Fruit fly (Drosophila melanogaster) whole organism, embryonic: ENCODE measurements around the gene CG33796.

Experiments
- Ada2b ChIP-seq: fragments of 200-800 bp; sonication (Bioruptor generic); IDR thresholded peaks from 2 replicates; pipeline ENCODE4 v1.3.6; 2022; ENCODE audit warnings: missing biosample characterization, missing genetic modification characterization
- CG10654 ChIP-seq: fragments of 200-800 bp; sonication (Bioruptor generic); optimal IDR thresholded peaks from 2 replicates; lab custom pipeline; 2016; ENCODE audit warnings: missing biosample characterization, missing genetic modification characterization
- CG11398 ChIP-seq: fragments of 200-800 bp; sonication (Bioruptor generic); optimal IDR thresholded peaks from 2 replicates; lab custom pipeline; 2016; ENCODE audit warnings: missing biosample characterization, missing genetic modification characterization
- CG11695 ChIP-seq: fragments of 200-800 bp; sonication (Bioruptor generic); IDR thresholded peaks from 3 replicates; pipeline ENCODE4 v1.3.6; 2022; ENCODE audit warnings: missing biosample characterization, missing genetic modification characterization
- CG11696 ChIP-seq: fragments of 200-800 bp; sonication (Bioruptor generic); IDR thresholded peaks from 2 replicates; pipeline ENCODE4 v1.3.6; 2022; ENCODE audit warnings: missing biosample characterization, missing genetic modification characterization
- CG12942 ChIP-seq: fragments of 200-800 bp; sonication (Bioruptor generic); optimal IDR thresholded peaks from 3 replicates; lab custom pipeline; 2016; ENCODE audit warnings: missing biosample characterization, missing genetic modification characterization
- CG14667 ChIP-seq: fragments of 200-800 bp; sonication (Bioruptor generic); IDR thresholded peaks from 2 replicates; pipeline ENCODE4 v1.3.6; 2022; ENCODE audit warnings: missing biosample characterization, missing genetic modification characterization
- CG14965 ChIP-seq: fragments of 200-800 bp; sonication (Bioruptor generic); optimal IDR thresholded peaks from 2 replicates; lab custom pipeline; 2016; ENCODE audit warnings: missing biosample characterization, missing genetic modification characterization, borderline replicate concordance
- CG15479 ChIP-seq: fragments of 200-800 bp; sonication (Bioruptor generic); optimal IDR thresholded peaks from 3 replicates; lab custom pipeline; 2019; ENCODE audit warnings: missing biosample characterization, mild to moderate bottlenecking, missing genetic modification characterization, moderate library complexity
- CG17912 ChIP-seq: fragments of 200-800 bp; sonication (Bioruptor generic); optimal IDR thresholded peaks from 2 replicates; lab custom pipeline; 2018; ENCODE audit warnings: missing biosample characterization, mild to moderate bottlenecking, missing genetic modification characterization
- CG1792 ChIP-seq: fragments of 200-800 bp; sonication (Bioruptor generic); optimal IDR thresholded peaks from 2 replicates; lab custom pipeline; 2016; ENCODE audit warnings: missing biosample characterization, missing genetic modification characterization
- CG18619 ChIP-seq: fragments of 200-800 bp; sonication (Bioruptor generic); optimal IDR thresholded peaks from 3 replicates; lab custom pipeline; 2017; ENCODE audit warnings: missing biosample characterization, mild to moderate bottlenecking, missing genetic modification characterization
- CG31441 ChIP-seq: fragments of 200-800 bp; sonication (Bioruptor generic); IDR thresholded peaks from 2 replicates; pipeline ENCODE4 v1.3.6; 2022; ENCODE audit warnings: missing biosample characterization, missing genetic modification characterization
- CG42726 ChIP-seq: fragments of 200-800 bp; sonication (Bioruptor generic); IDR thresholded peaks from 2 replicates; pipeline ENCODE4 v1.3.6; 2022; ENCODE audit warnings: missing biosample characterization, missing genetic modification characterization; ENCODE audit not compliant: partially characterized antibody
- CG4617 ChIP-seq: fragments of 200-800 bp; sonication (Bioruptor generic); optimal IDR thresholded peaks from 3 replicates; lab custom pipeline; 2016; ENCODE audit warnings: missing biosample characterization, missing genetic modification characterization, borderline replicate concordance
- CG4854 ChIP-seq: fragments of 200-800 bp; sonication (Bioruptor generic); optimal IDR thresholded peaks from 2 replicates; lab custom pipeline; 2016; ENCODE audit warnings: missing biosample characterization, missing genetic modification characterization, inconsistent platforms
- CG6765 ChIP-seq: fragments of 200-800 bp; sonication (Bioruptor generic); optimal IDR thresholded peaks from 3 replicates; lab custom pipeline; 2017; ENCODE audit warnings: missing biosample characterization, mild to moderate bottlenecking, missing genetic modification characterization
- CG9932 ChIP-seq: fragments of 200-800 bp; sonication (Bioruptor generic); IDR thresholded peaks from 2 replicates; pipeline ENCODE4 v1.3.6; 2022; ENCODE audit warnings: missing biosample characterization, missing genetic modification characterization
- D ChIP-seq, 2 experiments: fragments of 200-800 bp in 1 of 2; fragments of >200 bp in 1 of 2; sonication (Bioruptor generic) in 1 of 2; optimal IDR thresholded peaks; 2 replicates in 1 of 2; 3 replicates in 1 of 2; lab custom pipeline; 2017; ENCODE audit warnings: mild to moderate bottlenecking in 1 of 2, missing biosample characterization in 1 of 2, missing genetic modification characterization in 1 of 2, missing genetic modification reagents in 1 of 2
- E2f2 ChIP-seq: fragments of 200-800 bp; sonication (Bioruptor generic); IDR thresholded peaks from 2 replicates; pipeline ENCODE4 v1.3.6; 2022; ENCODE audit warnings: missing biosample characterization, missing genetic modification characterization
- Ets65A ChIP-seq: fragments of 200-800 bp; sonication (Bioruptor generic); peaks from one replicate; lab custom pipeline; 2016; ENCODE audit warnings: missing biosample characterization, missing genetic modification characterization
- Ets97D ChIP-seq: fragments of 200-800 bp; sonication (Bioruptor generic); optimal IDR thresholded peaks from 3 replicates; lab custom pipeline; 2016; ENCODE audit warnings: missing biosample characterization, missing genetic modification characterization
- Meics ChIP-seq: fragments of 200-800 bp; sonication (Bioruptor generic); optimal IDR thresholded peaks from 2 replicates; lab custom pipeline; 2017; ENCODE audit warnings: missing biosample characterization, mild to moderate bottlenecking, missing genetic modification characterization
- NC2α ChIP-seq: fragments of 200-800 bp; sonication (Bioruptor generic); optimal IDR thresholded peaks from 2 replicates; lab custom pipeline; 2016; ENCODE audit warnings: missing biosample characterization, missing genetic modification characterization
- Optix ChIP-seq: fragments of 200-800 bp; sonication (Bioruptor generic); IDR thresholded peaks from 3 replicates; pipeline ENCODE4 v1.3.6; 2022; ENCODE audit warnings: missing biosample characterization, missing genetic modification characterization
- PHDP ChIP-seq: fragments of 200-800 bp; sonication (Bioruptor generic); optimal IDR thresholded peaks from 3 replicates; lab custom pipeline; 2018; ENCODE audit warnings: missing biosample characterization, mild to moderate bottlenecking, missing genetic modification characterization, moderate library complexity
- Poxn ChIP-seq: fragments of 200-800 bp; sonication (Bioruptor generic); IDR thresholded peaks from 2 replicates; pipeline ENCODE4 v1.3.6; 2022; ENCODE audit warnings: missing biosample characterization, missing genetic modification characterization
- Side ChIP-seq: fragments of 200-800 bp; sonication (Bioruptor generic); optimal IDR thresholded peaks from 2 replicates; lab custom pipeline; 2016; ENCODE audit warnings: missing biosample characterization, missing genetic modification characterization
- Spps ChIP-seq: fragments of 200-800 bp; sonication (Bioruptor generic); optimal IDR thresholded peaks from 2 replicates; lab custom pipeline; 2018; ENCODE audit warnings: missing biosample characterization, mild to moderate bottlenecking, missing genetic modification characterization
- ac ChIP-seq: fragments of 200-800 bp; sonication (Bioruptor generic); optimal IDR thresholded peaks from 3 replicates; lab custom pipeline; 2017; ENCODE audit warnings: missing biosample characterization, mild to moderate bottlenecking, missing genetic modification characterization
- bsh ChIP-seq, 2 experiments: fragments of 200-800 bp; sonication (Bioruptor generic); optimal IDR thresholded peaks; 2 replicates each; lab custom pipeline; 2017 to 2018; ENCODE audit warnings: mild to moderate bottlenecking in 2 of 2, missing biosample characterization in 2 of 2, missing genetic modification characterization in 2 of 2, moderate library complexity in 1 of 2
- chn ChIP-seq: fragments of 200-800 bp; sonication (Bioruptor generic); optimal IDR thresholded peaks from 2 replicates; lab custom pipeline; 2016; ENCODE audit warnings: missing biosample characterization, missing genetic modification characterization
- dpn ChIP-seq, 2 experiments: fragments of 200-800 bp; sonication (Bioruptor generic); optimal IDR thresholded peaks; 3 replicates each; lab custom pipeline; 2016; ENCODE audit warnings: missing biosample characterization in 2 of 2, missing genetic modification characterization in 2 of 2
- en ChIP-seq: fragments of 200-800 bp; sonication (Bioruptor generic); optimal IDR thresholded peaks from 2 replicates; lab custom pipeline; 2016; ENCODE audit warnings: missing biosample characterization, missing genetic modification characterization
- jing ChIP-seq: fragments of 200-800 bp; sonication (Bioruptor generic); optimal IDR thresholded peaks from 2 replicates; lab custom pipeline; 2018; ENCODE audit warnings: missing biosample characterization, mild to moderate bottlenecking, missing genetic modification characterization
- kni ChIP-seq: fragments of 200-800 bp; sonication (Bioruptor generic); optimal IDR thresholded peaks from 3 replicates; lab custom pipeline; 2017; ENCODE audit warnings: mild to moderate bottlenecking, missing biosample characterization, missing genetic modification reagents, missing genetic modification characterization
- knrl ChIP-seq: fragments of 200-800 bp; sonication (Bioruptor generic); IDR thresholded peaks from 3 replicates; pipeline ENCODE4 v1.3.6; 2022; ENCODE audit warnings: missing biosample characterization, missing genetic modification characterization; ENCODE audit not compliant: partially characterized antibody
- lola ChIP-seq, 3 experiments: fragments of >200 bp in 2 of 3; fragments of 200-800 bp in 1 of 3; sonication (Bioruptor generic) in 1 of 3; optimal IDR thresholded peaks; 2 replicates each; lab custom pipeline; 2017 to 2019; ENCODE audit warnings: missing biosample characterization in 3 of 3, missing genetic modification characterization in 3 of 3, mild to moderate bottlenecking in 1 of 3, moderate library complexity in 1 of 3
- pfk ChIP-seq: fragments of 200-800 bp; sonication (Bioruptor generic); optimal IDR thresholded peaks from 2 replicates; lab custom pipeline; 2018; ENCODE audit warnings: missing biosample characterization, mild to moderate bottlenecking, missing genetic modification characterization, moderate library complexity
- ro ChIP-seq: fragments of 200-800 bp; sonication (Bioruptor generic); IDR thresholded peaks from 2 replicates; pipeline ENCODE4 v1.3.6; 2022; ENCODE audit warnings: missing biosample characterization, missing genetic modification characterization
- row ChIP-seq: fragments of 200-800 bp; sonication (Bioruptor generic); IDR thresholded peaks from 3 replicates; pipeline ENCODE4 v1.3.6; 2022; ENCODE audit warnings: missing biosample characterization, missing genetic modification characterization
- salm ChIP-seq: fragments of 200-800 bp; sonication (Bioruptor generic); optimal IDR thresholded peaks from 2 replicates; lab custom pipeline; 2018; ENCODE audit warnings: missing biosample characterization, mild to moderate bottlenecking, missing genetic modification characterization
- sug ChIP-seq: fragments of 200-800 bp; optimal IDR thresholded peaks from 2 replicates; lab custom pipeline; 2019; ENCODE audit warnings: missing biosample characterization, mild to moderate bottlenecking, missing genetic modification characterization, moderate library complexity
- tgo ChIP-seq: fragments of 200-800 bp; sonication (Bioruptor generic); IDR thresholded peaks from 3 replicates; pipeline ENCODE4 v1.3.6; 2022; ENCODE audit warnings: missing biosample characterization, missing genetic modification characterization
- tll ChIP-seq, 2 experiments: fragments of 200-800 bp in 1 of 2; fragments of >200 bp in 1 of 2; sonication (Bioruptor generic) in 1 of 2; optimal IDR thresholded peaks; 2 replicates each; lab custom pipeline; 2017 to 2019; ENCODE audit warnings: missing biosample characterization in 2 of 2, missing genetic modification characterization in 2 of 2, mild to moderate bottlenecking in 1 of 2, moderate library complexity in 1 of 2
- ttk ChIP-seq: fragments of 200-800 bp; sonication (Bioruptor generic); IDR thresholded peaks from 2 replicates; pipeline ENCODE4 v2.1.2; 2022; ENCODE audit warnings: missing biosample characterization, missing genetic modification characterization
- usp ChIP-seq: fragments of >200 bp; optimal IDR thresholded peaks from 2 replicates; lab custom pipeline; 2017; ENCODE audit warnings: missing biosample characterization, missing genetic modification characterization
- vfl ChIP-seq: fragments of 200-800 bp; sonication (Bioruptor generic); optimal IDR thresholded peaks from 2 replicates; lab custom pipeline; 2016; ENCODE audit warnings: missing biosample characterization, missing genetic modification characterization
- vnd ChIP-seq: fragments of 200-800 bp; sonication (Bioruptor generic); IDR thresholded peaks from 3 replicates; pipeline ENCODE4 v1.3.6; 2022; ENCODE audit warnings: missing biosample characterization, missing genetic modification characterization; ENCODE audit not compliant: partially characterized antibody

CG33796 gene

DNA sequence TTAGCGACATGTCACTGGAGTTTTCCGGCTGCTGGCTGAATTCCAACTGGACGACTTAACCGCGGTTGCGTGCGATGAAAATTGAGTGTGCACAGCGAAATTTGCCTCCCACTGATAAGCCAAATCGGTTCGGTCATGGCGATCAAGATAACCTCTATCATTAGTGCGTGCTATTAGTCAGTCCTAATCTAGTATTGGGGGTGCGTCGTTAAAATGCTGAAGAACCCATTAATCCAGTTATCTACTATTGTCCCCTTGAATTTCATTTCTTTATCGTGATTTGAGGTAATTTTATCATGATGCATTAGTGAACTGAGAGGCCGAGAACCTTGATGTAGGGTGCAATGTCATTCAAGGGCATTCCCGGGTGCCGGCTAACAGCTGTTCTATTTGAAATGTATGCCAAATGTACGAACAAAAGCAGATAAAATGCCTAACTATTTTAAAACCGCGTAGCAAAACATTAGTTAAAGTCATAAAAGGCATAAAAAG lies 41.4 kb downstream of the CG33796 start, which contains the start of gene Pgm1:
Gene Pgm1 (minus strand): TSS at position 51 of the 492 bp plus-strand sequence.
- peak; percentile 63 for TF ChIP-seq salm
- TF ChIP-seq CG10654 (GFP tag; lab: Kevin White, UChicago): peak; percentile 77
- no peak for TF ChIP-seq knrl (GFP tag; lab: Robert Waterston, UW)
- TF ChIP-seq usp (GFP tag; lab: Kevin White, UChicago): no peak
- TF ChIP-seq D (optimal IDR thresholded peaks at IDR 0.05; lab: Kevin White, UChicago): no peak
- TF ChIP-seq D (GFP tag; optimal IDR thresholded peaks at IDR 0.05; lab: Kevin White, UChicago): peak; percentile 74
- TF ChIP-seq CG11696 (GFP tag; lab: Robert Waterston, UW): peak; percentile 56; the same call in 1 of the 2 replicates
- TF ChIP-seq lola (GFP tag; optimal IDR thresholded peaks at IDR 0.05; lab: Kevin White, UChicago): peak in 1 of 3 experiments; percentile 46
- TF ChIP-seq CG17912 (GFP tag; lab: Kevin White, UChicago): peak; percentile 16
- peak; percentile 83 for TF ChIP-seq CG1792 (GFP tag; lab: Kevin White, UChicago)
- TF ChIP-seq CG14667 (GFP tag; lab: Robert Waterston, UW): peak; percentile 69; the same call in 1 of the 2 replicates
- peak; percentile 42; the same call in 1 of the 2 replicates for TF ChIP-seq CG42726 (GFP tag; lab: Robert Waterston, UW)
- TF ChIP-seq Ada2b (GFP tag; lab: Robert Waterston, UW): peak; percentile 68
- peak; percentile 83 for TF ChIP-seq Optix
- peak; percentile 94 for TF ChIP-seq Side (GFP tag; lab: Kevin White, UChicago)
- peak; percentile 89 for TF ChIP-seq chn
- peak; percentile 90 for TF ChIP-seq sug (tag; lab: Kevin White, UChicago)
- TF ChIP-seq jing (GFP tag; lab: Kevin White, UChicago): no peak
- no peak for TF ChIP-seq pfk (GFP tag; lab: Kevin White, UChicago)
- TF ChIP-seq Spps: peak; percentile 70
- no peak for TF ChIP-seq vnd
- no peak for TF ChIP-seq kni (GFP tag; lab: Kevin White, UChicago)
- TF ChIP-seq NC2α (GFP tag; lab: Kevin White, UChicago): peak; percentile 79
- peak; percentile 64 for TF ChIP-seq ttk
- TF ChIP-seq vfl: peak; percentile 84
- peak; percentile 98 for TF ChIP-seq Ets65A (GFP tag; lab: Kevin White, UChicago)
- TF ChIP-seq ac: peak; percentile 69
- TF ChIP-seq ro (GFP tag; lab: Robert Waterston, UW): no peak
- TF ChIP-seq tgo (GFP tag; lab: Robert Waterston, UW): peak; percentile 46; the same call in 2 of the 3 replicates
- peak in 1 of 2 experiments; percentile 81 for TF ChIP-seq bsh (GFP tag; optimal IDR thresholded peaks at IDR 0.05; lab: Kevin White, UChicago)
- TF ChIP-seq Meics (GFP tag; lab: Kevin White, UChicago): peak; percentile 84
- peak; percentile 74 for TF ChIP-seq CG6765 (GFP tag; lab: Kevin White, UChicago)
- peak; percentile 65 for TF ChIP-seq CG31441 (GFP tag; lab: Robert Waterston, UW)
- TF ChIP-seq CG15479 (GFP tag; lab: Kevin White, UChicago): peak; percentile 75
- peak in 1 of 2 experiments; percentile 74 for TF ChIP-seq tll (GFP tag; optimal IDR thresholded peaks at IDR 0.05; lab: Kevin White, UChicago)
- no peak; the same call in 1 of the 2 replicates for TF ChIP-seq CG9932 (GFP tag; lab: Robert Waterston, UW)
- TF ChIP-seq row (GFP tag; lab: Robert Waterston, UW): peak; percentile 99
- peak; percentile 87 for TF ChIP-seq CG11398
- TF ChIP-seq CG4854 (GFP tag; lab: Kevin White, UChicago): peak; percentile 72
- TF ChIP-seq en (GFP tag; lab: Kevin White, UChicago): peak; percentile 76
- peak; percentile 86 for TF ChIP-seq PHDP
- no peak for TF ChIP-seq Poxn (GFP tag; lab: Robert Waterston, UW)
- peak; percentile 58 for TF ChIP-seq Ets97D (GFP tag; lab: Kevin White, UChicago)
- TF ChIP-seq CG18619 (GFP tag; lab: Kevin White, UChicago): peak; percentile 81
- TF ChIP-seq E2f2: peak; percentile 53; the same call in 1 of the 2 replicates
- peak; percentile 68 for TF ChIP-seq CG11695
- peak; percentile 85 for TF ChIP-seq CG12942 (GFP tag; lab: Kevin White, UChicago)
- TF ChIP-seq CG4617 (GFP tag; lab: Kevin White, UChicago): peak; percentile 84
- TF ChIP-seq dpn (GFP tag; optimal IDR thresholded peaks at IDR 0.05; lab: Kevin White, UChicago): peak; percentile 89 to 90
- TF ChIP-seq CG14965 (GFP tag; lab: Kevin White, UChicago): peak; percentile 59
